Worm (Caenorhabditis elegans): Measurements from ENCODE around the gene F54B3.2.

The F54B3.2 gene

DNA sequence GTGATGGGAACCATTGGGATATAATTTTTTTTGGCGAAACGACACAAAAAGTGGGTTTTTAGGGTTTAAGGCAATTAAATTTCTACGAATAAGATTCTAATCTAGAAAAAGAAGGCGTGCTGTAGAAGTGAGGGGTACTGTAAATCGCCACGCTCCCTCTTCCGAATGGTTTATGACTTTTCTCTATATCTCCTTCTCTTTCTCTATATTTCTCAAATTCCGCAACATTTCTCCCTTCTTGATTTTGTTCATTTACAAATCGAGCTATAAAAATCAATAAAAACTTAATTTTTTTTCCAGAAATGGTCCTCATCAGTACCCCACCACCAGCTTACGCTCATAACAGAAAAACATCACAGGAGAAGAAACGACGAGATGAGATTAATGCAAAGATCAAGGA is 51.8 kb downstream of the F54B3.2 start, which contains the start of gene ref-1:
ref-1 (plus strand) TSS at position 301 of the 400 bp plus-strand sequence.
- TF ChIP-seq nhr-2 (tag; optimal IDR thresholded peaks at IDR 0.05) (no peak), zip-8 (tag; optimal IDR thresholded peaks at IDR 0.05) (no peak), mab-5 (tag; optimal IDR thresholded peaks at IDR 0.05) (no peak), lin-32 (GFP tag; optimal IDR thresholded peaks at IDR 0.05) (no peak), drap-1 (GFP tag; optimal IDR thresholded peaks at IDR 0.05) (no peak), mls-2 (tag; optimal IDR thresholded peaks at IDR 0.05) (no peak), bed-3 (GFP tag; optimal IDR thresholded peaks at IDR 0.05) (no peak), mep-1 (tag; optimal IDR thresholded peaks at IDR 0.05) (no peak), nhr-28 (tag; optimal IDR thresholded peaks at IDR 0.05) (no peak), sem-2 (GFP tag; optimal IDR thresholded peaks at IDR 0.05) (no peak), blmp-1 (tag; optimal IDR thresholded peaks at IDR 0.05) (no peak), tbx-8 (GFP tag; optimal IDR thresholded peaks at IDR 0.05) (no peak), elt-1 (tag; optimal IDR thresholded peaks at IDR 0.05; ENCODE audit: borderline replicate concordance, insufficient read depth) (no peak), pha-4 (tag; optimal IDR thresholded peaks at IDR 0.05) (no peak), M03D4.4 (tag; optimal IDR thresholded peaks at IDR 0.05) (no peak), cnd-1 (tag; optimal IDR thresholded peaks at IDR 0.05) (no peak), unc-39 (tag; optimal IDR thresholded peaks at IDR 0.05) (no peak), nhr-12 (tag; optimal IDR thresholded peaks at IDR 0.05) (no peak)

Measured in whole organism, mixed stage, embryonic.